Fruit fly (Drosophila melanogaster): ENCODE measurements around the gene CG32687.

The CG32687 gene

dm6 chrX:10486144-10487030 is 618 bp downstream of the CG32687 start (continued):
- peak; percentile 69; the same call in 2 of the 3 replicates for TF ChIP-seq CG11695 (GFP tag; IDR thresholded peaks at IDR 0.05)
- peak; percentile 82 for TF ChIP-seq CG2678 (tag; optimal IDR thresholded peaks at IDR 0.05)
- peak; percentile 38 for TF ChIP-seq CG18619 (GFP tag; optimal IDR thresholded peaks at IDR 0.05)
- TF ChIP-seq grau (tag; optimal IDR thresholded peaks at IDR 0.05): peak; percentile 74
- TF ChIP-seq CG3163 (GFP tag; optimal IDR thresholded peaks at IDR 0.05): no peak
- no peak for TF ChIP-seq cg (GFP tag; optimal IDR thresholded peaks at IDR 0.05)
- peak; percentile 20 for TF ChIP-seq CG12104 (GFP tag; optimal IDR thresholded peaks at IDR 0.05)
- peak; percentile 6 for TF ChIP-seq CG7987 (GFP tag; optimal IDR thresholded peaks at IDR 0.05)
- TF ChIP-seq caup (GFP tag; optimal IDR thresholded peaks at IDR 0.05; ENCODE audit: severe bottlenecking): peak; percentile 60
- TF ChIP-seq hb (GFP tag; IDR thresholded peaks at IDR 0.05; ENCODE audit: partially characterized antibody): no peak
- TF ChIP-seq CG10959 (GFP tag; IDR thresholded peaks at IDR 0.05): no peak
- peak; percentile 64 for TF ChIP-seq Dbx (GFP tag; IDR thresholded peaks at IDR 0.05)
- TF ChIP-seq maf-S (GFP tag; optimal IDR thresholded peaks at IDR 0.05): no peak
- peak; percentile 36; the same call in 1 of the 2 replicates for TF ChIP-seq CG1024 (GFP tag; IDR thresholded peaks at IDR 0.05)
- TF ChIP-seq YL-1 (GFP tag; optimal IDR thresholded peaks at IDR 0.05): no peak
- TF ChIP-seq CG3726 (GFP tag; IDR thresholded peaks at IDR 0.05): 0 out of 3 replicates have a peak, but pooled peaks have one; percentile 46
- TF ChIP-seq CG13287 (GFP tag; IDR thresholded peaks at IDR 0.05; ENCODE audit: partially characterized antibody): 0 out of 2 replicates have a peak, but pooled peaks have one; percentile 23
- peak; percentile 25 for TF ChIP-seq chn (GFP tag; optimal IDR thresholded peaks at IDR 0.05)
- TF ChIP-seq Abd-B (GFP tag; optimal IDR thresholded peaks at IDR 0.05): no peak
- TF ChIP-seq CG1529 (GFP tag; optimal IDR thresholded peaks at IDR 0.05): no peak
- TF ChIP-seq Sin3A (optimal IDR thresholded peaks at IDR 0.05): no peak
- TF ChIP-seq chinmo (GFP tag; IDR thresholded peaks at IDR 0.05; ENCODE audit: partially characterized antibody): peak; percentile 55; the same call in 1 of the 4 replicates
- no peak for TF ChIP-seq sna (GFP tag; IDR thresholded peaks at IDR 0.05; ENCODE audit: partially characterized antibody)
- no peak for TF ChIP-seq p53 (GFP tag; optimal IDR thresholded peaks at IDR 0.05)
- TF ChIP-seq CG8765 (GFP tag; IDR thresholded peaks at IDR 0.05): no peak
- TF ChIP-seq gcm2 (GFP tag; optimal IDR thresholded peaks at IDR 0.05): peak; percentile 16
- TF ChIP-seq CG12219 (GFP tag; optimal IDR thresholded peaks at IDR 0.05): peak; percentile 63
- no peak for TF ChIP-seq Hr39 (optimal IDR thresholded peaks at IDR 0.05)
- TF ChIP-seq Ets97D (GFP tag; optimal IDR thresholded peaks at IDR 0.05): no peak
- peak; percentile 49 for TF ChIP-seq odd (GFP tag; optimal IDR thresholded peaks at IDR 0.05)
- peak; percentile 63 for TF ChIP-seq sob (GFP tag; IDR thresholded peaks at IDR 0.05)
- 0 out of 2 replicates have a peak, but pooled peaks have one; percentile 24 for TF ChIP-seq CG14667 (GFP tag; IDR thresholded peaks at IDR 0.05)
- peak; percentile 23 for TF ChIP-seq Camta (GFP tag; optimal IDR thresholded peaks at IDR 0.05)
- peak; percentile 79 for TF ChIP-seq Meics (GFP tag; optimal IDR thresholded peaks at IDR 0.05)
- peak; percentile 71 for TF ChIP-seq mirr (GFP tag; optimal IDR thresholded peaks at IDR 0.05)
- no peak for TF ChIP-seq CG17802 (tag; optimal IDR thresholded peaks at IDR 0.05)
- TF ChIP-seq CG4282 (GFP tag; optimal IDR thresholded peaks at IDR 0.05): no peak
- peak; percentile 45; the same call in 1 of the 2 replicates for TF ChIP-seq gsb (GFP tag; IDR thresholded peaks at IDR 0.05)
- peak; percentile 21 for TF ChIP-seq sd (tag; optimal IDR thresholded peaks at IDR 0.05)
- TF ChIP-seq dysf (GFP tag; IDR thresholded peaks at IDR 0.05): peak; percentile 75
- peak; percentile 80 for TF ChIP-seq CG7839 (tag; optimal IDR thresholded peaks at IDR 0.05)
- TF ChIP-seq Hey (tag; optimal IDR thresholded peaks at IDR 0.05): no peak
- peak; percentile 4 for TF ChIP-seq MTF-1 (GFP tag; optimal IDR thresholded peaks at IDR 0.05; ENCODE audit: borderline replicate concordance)
- TF ChIP-seq Lim3 (GFP tag; IDR thresholded peaks at IDR 0.05): no peak
- peak; percentile 46 for TF ChIP-seq Nf-YC (tag; optimal IDR thresholded peaks at IDR 0.05)
- TF ChIP-seq Myb (GFP tag; optimal IDR thresholded peaks at IDR 0.05): peak; percentile 34
- no peak for TF ChIP-seq B-H1 (GFP tag; IDR thresholded peaks at IDR 0.05)
- peak; percentile 26 for TF ChIP-seq CG8388 (GFP tag; optimal IDR thresholded peaks at IDR 0.05)
- peak; percentile 18 for TF ChIP-seq CG3995 (GFP tag; optimal IDR thresholded peaks at IDR 0.05)
